Worm (Caenorhabditis elegans): ENCODE measurements around the gene mans-3.
A peak's percentile ranks its signal among the peaks of the same experiment; 100 is the strongest.

Gene mans-3

DNA sequence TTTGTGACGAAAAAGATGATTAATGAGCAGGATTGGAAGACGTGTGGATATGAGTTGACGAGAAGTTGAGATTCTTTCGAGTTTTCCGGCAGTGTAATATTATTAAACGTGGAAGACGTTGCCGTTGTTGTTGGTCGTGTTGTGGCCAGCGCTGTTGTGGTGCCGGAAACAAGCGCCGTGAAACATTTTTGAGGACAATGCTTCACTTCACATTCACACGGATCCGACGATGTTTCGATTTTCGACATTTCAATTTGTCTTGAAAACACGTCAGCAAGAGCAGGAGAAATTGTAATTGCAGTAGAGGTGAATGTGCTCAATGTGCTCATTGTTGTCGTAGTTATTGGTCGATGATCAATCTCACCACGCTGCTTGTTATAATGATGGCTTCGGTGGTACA is 3.6 kb downstream of the mans-3 start:
- no peak for TF ChIP-seq xnd-1 (tag; optimal IDR thresholded peaks at IDR 0.05)
- no peak for TF ChIP-seq hrde-1 (tag; optimal IDR thresholded peaks at IDR 0.05; ENCODE audit: borderline replicate concordance)
- no peak for TF ChIP-seq attf-3 (GFP tag; conservative IDR thresholded peaks at IDR 0.05)
- no peak for TF ChIP-seq let-607 (tag; optimal IDR thresholded peaks at IDR 0.05)
- no peak for TF ChIP-seq Y53F4B.3 (GFP tag; IDR thresholded peaks at IDR 0.05)
- no peak for TF ChIP-seq athp-1 (tag; optimal IDR thresholded peaks at IDR 0.05)

DNA sequence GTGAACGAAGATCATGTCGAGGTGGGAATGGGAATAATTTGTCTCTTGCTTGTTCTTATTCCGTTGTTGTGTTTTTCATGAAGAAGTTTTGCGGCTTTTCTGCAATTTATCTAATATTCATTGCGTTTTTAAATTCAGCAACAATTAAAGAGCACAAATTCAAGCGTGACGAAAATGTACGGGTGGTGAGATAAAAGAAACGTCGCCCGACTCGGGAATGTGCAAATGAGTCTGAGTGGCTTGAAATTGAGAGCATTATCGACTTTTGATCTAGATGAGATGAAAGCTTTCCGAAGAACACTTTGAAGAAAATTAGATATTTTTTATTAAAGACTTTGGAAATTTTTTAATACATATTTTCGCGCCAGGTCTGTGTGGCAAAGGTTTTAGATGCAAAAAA is 5.9 kb downstream of the mans-3 start, which contains the start of gene T03G11.10:
Gene T03G11.10 (minus strand): TSS at position 101 of the 400 bp plus-strand sequence.
- TF ChIP-seq bed-1 (GFP tag; IDR thresholded peaks at IDR 0.05) (no peak), mes-4 (tag; optimal IDR thresholded peaks at IDR 0.05) (no peak), lin-35 (GFP tag; optimal IDR thresholded peaks at IDR 0.05) (no peak), hlh-12 (tag; optimal IDR thresholded peaks at IDR 0.05) (no peak), attf-6 (GFP tag; IDR thresholded peaks at IDR 0.05) (no peak), dpff-1 (tag; optimal IDR thresholded peaks at IDR 0.05) (no peak), F57C9.4 (tag; optimal IDR thresholded peaks at IDR 0.05) (no peak), B0035.1 (tag; optimal IDR thresholded peaks at IDR 0.05) (no peak), F37B4.10 (GFP tag; IDR thresholded peaks at IDR 0.05) (no peak), ztf-22 (GFP tag; optimal IDR thresholded peaks at IDR 0.05) (no peak), B0019.2 (GFP tag; conservative IDR thresholded peaks at IDR 0.05) (no peak), F22D6.2 (tag; optimal IDR thresholded peaks at IDR 0.05) (no peak), bed-2 (GFP tag; IDR thresholded peaks at IDR 0.05) (no peak), F39B2.1 (GFP tag; IDR thresholded peaks at IDR 0.05) (no peak), akir-1 (GFP tag; optimal IDR thresholded peaks at IDR 0.05) (no peak), tbx-9 (tag; optimal IDR thresholded peaks at IDR 0.05; ENCODE audit: borderline replicate concordance) (no peak)

DNA sequence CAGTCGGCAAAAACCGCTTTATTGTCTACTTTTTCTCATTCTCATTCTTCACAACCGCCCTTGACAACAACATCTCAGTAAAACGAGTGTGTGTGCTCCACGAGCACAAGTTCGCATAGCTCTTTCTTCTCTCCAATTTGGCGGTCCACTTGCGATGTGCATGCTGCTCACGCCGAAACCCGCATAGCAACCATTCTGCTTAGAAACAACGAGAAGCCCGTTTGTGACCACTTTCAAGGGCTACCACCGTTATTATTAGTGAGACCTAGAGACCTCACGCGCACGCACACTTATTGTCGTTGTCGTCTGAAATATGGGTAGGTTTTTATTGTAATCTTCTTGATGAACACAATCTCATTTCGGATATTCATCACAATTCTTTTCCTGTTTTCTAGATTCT is 9.1 kb downstream of the mans-3 start, which contains the start of gene zchc-1A:
Gene zchc-1A (plus strand): TSS at position 114 of the 400 bp plus-strand sequence.
- no peak for TF ChIP-seq nfya-2 (GFP tag; IDR thresholded peaks at IDR 0.05)
- TF ChIP-seq repo-1 (tag; optimal IDR thresholded peaks at IDR 0.05): no peak
- no peak for TF ChIP-seq hlh-26 (GFP tag; conservative IDR thresholded peaks at IDR 0.05)
- no peak for TF ChIP-seq lin-35 (GFP tag; optimal IDR thresholded peaks at IDR 0.05)
- no peak for TF ChIP-seq ccch-3 (GFP tag; optimal IDR thresholded peaks at IDR 0.05)
- no peak for TF ChIP-seq F52B5.7 (tag; optimal IDR thresholded peaks at IDR 0.05)
- TF ChIP-seq ztf-22 (GFP tag; optimal IDR thresholded peaks at IDR 0.05): no peak
- TF ChIP-seq hmg-20 (GFP tag; IDR thresholded peaks at IDR 0.05): no peak
- TF ChIP-seq rec-8 (tag; optimal IDR thresholded peaks at IDR 0.05): no peak
- no peak for TF ChIP-seq lin-26 (GFP tag; IDR thresholded peaks at IDR 0.05)
- no peak for TF ChIP-seq attf-3 (GFP tag; conservative IDR thresholded peaks at IDR 0.05)
- no peak for TF ChIP-seq madf-3 (GFP tag; IDR thresholded peaks at IDR 0.05)
- TF ChIP-seq lsl-1 (GFP tag; optimal IDR thresholded peaks at IDR 0.05): no peak
- no peak for TF ChIP-seq ceh-91 (GFP tag; IDR thresholded peaks at IDR 0.05)

- TF ChIP-seq ceh-40 (GFP tag; IDR thresholded peaks at IDR 0.05) (no peak), ama-1 (optimal IDR thresholded peaks at IDR 0.05) (no peak), ama-1 (GFP tag; optimal IDR thresholded peaks at IDR 0.05) (no peak), efl-1 (GFP tag; optimal IDR thresholded peaks at IDR 0.05) (peak; percentile 28), madf-8 (GFP tag; conservative IDR thresholded peaks at IDR 0.05) (peak; percentile 32; the same call in 1 of the 2 replicates)
These were observed 13.9 kb downstream of the mans-3 start, which contains the start of gene metl-9 for ce11 chrX:5179050-5179449. metl-9 (minus strand) TSS chrX:5179150.
